Fruit fly (Drosophila melanogaster) whole organism, embryonic: ENCODE measurements around the gene RpL35.
A peak's percentile ranks its signal among the peaks of the same experiment; 100 is the strongest.

Experiments used
- Aef1 ChIP-seq: fragments of 200-800 bp; sonication (Bioruptor generic); IDR thresholded peaks from 3 replicates; pipeline ENCODE4 v1.3.6; 2022; ENCODE audit warnings: missing biosample characterization, missing genetic modification characterization
- Asciz ChIP-seq: fragments of 200-800 bp; sonication (Bioruptor generic); optimal IDR thresholded peaks from 2 replicates; lab custom pipeline; 2017; ENCODE audit warnings: missing biosample characterization, mild to moderate bottlenecking, missing genetic modification characterization, missing genetic modification reagents
- Atf6 ChIP-seq: fragments of 200-800 bp; sonication (Bioruptor generic); IDR thresholded peaks from 2 replicates; pipeline ENCODE4 v1.3.6; 2022; ENCODE audit warnings: missing biosample characterization, missing genetic modification characterization
- BtbVII ChIP-seq: fragments of 200-800 bp; sonication (Bioruptor generic); optimal IDR thresholded peaks from 3 replicates; lab custom pipeline; 2017; ENCODE audit warnings: missing biosample characterization, mild to moderate bottlenecking, missing genetic modification characterization
- CG12155 ChIP-seq: fragments of 200-800 bp; sonication (Bioruptor generic); optimal IDR thresholded peaks from 3 replicates; lab custom pipeline; 2016; ENCODE audit warnings: missing biosample characterization, missing genetic modification characterization
- CG12769 ChIP-seq: fragments of 200-800 bp; sonication (Bioruptor generic); optimal IDR thresholded peaks from 2 replicates; lab custom pipeline; 2019; ENCODE audit warnings: missing biosample characterization, mild to moderate bottlenecking, missing genetic modification characterization, moderate library complexity
- CG13123 ChIP-seq: fragments of 200-800 bp; sonication (Bioruptor generic); optimal IDR thresholded peaks from 2 replicates; lab custom pipeline; 2016; ENCODE audit warnings: missing biosample characterization, missing genetic modification characterization
- CG15269 ChIP-seq: fragments of 200-800 bp; sonication (Bioruptor generic); optimal IDR thresholded peaks from 2 replicates; lab custom pipeline; 2018; ENCODE audit warnings: missing biosample characterization, mild to moderate bottlenecking, missing genetic modification characterization, moderate library complexity
- CG15696 ChIP-seq: fragments of 200-800 bp; sonication (Bioruptor generic); optimal IDR thresholded peaks from 2 replicates; lab custom pipeline; 2019; ENCODE audit warnings: missing biosample characterization, mild to moderate bottlenecking, missing genetic modification characterization, moderate library complexity
- CG17385 ChIP-seq: fragments of 200-800 bp; sonication (Bioruptor generic); optimal IDR thresholded peaks from 3 replicates; lab custom pipeline; 2018; ENCODE audit warnings: missing biosample characterization, mild to moderate bottlenecking, missing genetic modification characterization
- CG2116 ChIP-seq: fragments of 200-800 bp; sonication (Bioruptor generic); optimal IDR thresholded peaks from 3 replicates; lab custom pipeline; 2018; ENCODE audit warnings: missing biosample characterization, mild to moderate bottlenecking, missing genetic modification characterization
- CG32532 ChIP-seq: fragments of 200-800 bp; sonication (Bioruptor generic); IDR thresholded peaks from 2 replicates; pipeline ENCODE4 v1.3.6; 2022; ENCODE audit warnings: missing biosample characterization, missing genetic modification characterization
- CG34422 ChIP-seq: fragments of 200-800 bp; sonication (Bioruptor generic); IDR thresholded peaks from 3 replicates; pipeline ENCODE4 v1.3.6; 2022; ENCODE audit warnings: missing biosample characterization, missing genetic modification characterization
- CG3847 ChIP-seq: fragments of 200-800 bp; sonication (Bioruptor generic); IDR thresholded peaks from 2 replicates; pipeline ENCODE4 v1.3.6; 2022; ENCODE audit warnings: missing biosample characterization, missing genetic modification characterization
- CG42726 ChIP-seq: fragments of 200-800 bp; sonication (Bioruptor generic); IDR thresholded peaks from 2 replicates; pipeline ENCODE4 v1.3.6; 2022; ENCODE audit warnings: missing biosample characterization, missing genetic modification characterization; ENCODE audit not compliant: partially characterized antibody
- CG4328 ChIP-seq: fragments of 200-800 bp; sonication (Bioruptor generic); optimal IDR thresholded peaks from 3 replicates; lab custom pipeline; 2017; ENCODE audit warnings: missing biosample characterization, missing genetic modification reagents, missing genetic modification characterization
- CG5245 ChIP-seq: fragments of 200-800 bp; sonication (Bioruptor generic); optimal IDR thresholded peaks from 3 replicates; lab custom pipeline; 2016; ENCODE audit warnings: missing biosample characterization, missing genetic modification characterization
- CG7357 ChIP-seq: fragments of 200-800 bp; sonication (Bioruptor generic); IDR thresholded peaks from 3 replicates; pipeline ENCODE4 v1.3.6; 2022; ENCODE audit warnings: missing biosample characterization, missing genetic modification characterization
- CG7839 ChIP-seq: fragments of 200-800 bp; sonication (Bioruptor generic); optimal IDR thresholded peaks from 3 replicates; lab custom pipeline; 2018; ENCODE audit warnings: missing biosample characterization, mild to moderate bottlenecking, missing genetic modification characterization, moderate library complexity
- CG7928 ChIP-seq: fragments of 200-800 bp; sonication (Bioruptor generic); optimal IDR thresholded peaks from 2 replicates; lab custom pipeline; 2017; ENCODE audit warnings: missing biosample characterization, mild to moderate bottlenecking, missing genetic modification characterization
- CG9609 ChIP-seq: fragments of 200-800 bp; sonication (Bioruptor generic); optimal IDR thresholded peaks from 3 replicates; lab custom pipeline; 2016; ENCODE audit warnings: missing biosample characterization, missing genetic modification characterization
- Chrac-16 ChIP-seq: fragments of 200-800 bp; sonication (Bioruptor generic); optimal IDR thresholded peaks from 3 replicates; lab custom pipeline; 2016; ENCODE audit warnings: missing biosample characterization, missing genetic modification characterization
- E2f1 ChIP-seq: fragments of 200-800 bp; sonication (Bioruptor generic); IDR thresholded peaks from 2 replicates; pipeline ENCODE4 v1.3.6; 2022; ENCODE audit warnings: missing biosample characterization, missing genetic modification characterization
- E2f2 ChIP-seq: fragments of 200-800 bp; sonication (Bioruptor generic); IDR thresholded peaks from 2 replicates; pipeline ENCODE4 v1.3.6; 2022; ENCODE audit warnings: missing biosample characterization, missing genetic modification characterization
- H2.0 ChIP-seq: fragments of 200-800 bp; sonication (Bioruptor generic); IDR thresholded peaks from 2 replicates; pipeline ENCODE4 v1.3.6; 2022; ENCODE audit warnings: missing biosample characterization, missing genetic modification characterization
- Hey ChIP-seq: fragments of 200-800 bp; sonication (Bioruptor generic); optimal IDR thresholded peaks from 3 replicates; lab custom pipeline; 2018; ENCODE audit warnings: missing biosample characterization, mild to moderate bottlenecking, missing genetic modification characterization
- Hr78 ChIP-seq, 2 experiments: fragments of 200-800 bp in 1 of 2; fragments of >200 bp in 1 of 2; sonication (Bioruptor generic) in 1 of 2; optimal IDR thresholded peaks; 2 replicates each; lab custom pipeline; 2017 to 2019; ENCODE audit warnings: missing biosample characterization in 2 of 2, missing genetic modification characterization in 2 of 2, mild to moderate bottlenecking in 1 of 2, moderate library complexity in 1 of 2
- Mes4 ChIP-seq: fragments of 200-800 bp; sonication (Bioruptor generic); optimal IDR thresholded peaks from 2 replicates; lab custom pipeline; 2016; ENCODE audit warnings: missing biosample characterization, missing genetic modification characterization
- Oaz ChIP-seq: fragments of 200-800 bp; sonication (Bioruptor generic); IDR thresholded peaks from 2 replicates; pipeline ENCODE4 v1.3.6; 2022; ENCODE audit warnings: missing biosample characterization, missing genetic modification characterization
- Ptx1 ChIP-seq: fragments of 200-800 bp; sonication (Bioruptor generic); IDR thresholded peaks from 2 replicates; pipeline ENCODE4 v1.3.6; 2022; ENCODE audit warnings: missing biosample characterization, missing genetic modification characterization
- Sox102F ChIP-seq: fragments of 200-800 bp; sonication (Bioruptor generic); optimal IDR thresholded peaks from 2 replicates; lab custom pipeline; 2018; ENCODE audit warnings: missing biosample characterization, mild to moderate bottlenecking, missing genetic modification characterization, moderate library complexity
- ato ChIP-seq: fragments of 200-800 bp; sonication (Bioruptor generic); IDR thresholded peaks from 2 replicates; pipeline ENCODE4 v1.3.6; 2022; ENCODE audit warnings: missing biosample characterization, missing genetic modification characterization; ENCODE audit not compliant: partially characterized antibody
- btn ChIP-seq: fragments of 200-800 bp; sonication (Bioruptor generic); optimal IDR thresholded peaks from 2 replicates; lab custom pipeline; 2016; ENCODE audit warnings: missing biosample characterization, missing genetic modification characterization
- ci ChIP-seq: fragments of 200-800 bp; sonication (Bioruptor generic); IDR thresholded peaks from 3 replicates; pipeline ENCODE4 v1.3.6; 2022; ENCODE audit warnings: missing biosample characterization, missing genetic modification characterization
- dmrt99B ChIP-seq: fragments of 200-800 bp; sonication (Bioruptor generic); optimal IDR thresholded peaks from 2 replicates; lab custom pipeline; 2018; ENCODE audit warnings: missing biosample characterization, mild to moderate bottlenecking, missing genetic modification characterization, moderate library complexity
- exex ChIP-seq: fragments of 200-800 bp; sonication (Bioruptor generic); optimal IDR thresholded peaks from 4 replicates; lab custom pipeline; 2018; ENCODE audit warnings: missing biosample characterization, mild to moderate bottlenecking, missing genetic modification characterization, moderate library complexity
- gcm ChIP-seq: fragments of 200-800 bp; sonication (Bioruptor generic); optimal IDR thresholded peaks from 2 replicates; lab custom pipeline; 2019; ENCODE audit warnings: missing biosample characterization, mild to moderate bottlenecking, missing genetic modification characterization, moderate library complexity
- her ChIP-seq: fragments of 200-800 bp; sonication (Bioruptor generic); optimal IDR thresholded peaks from 2 replicates; lab custom pipeline; 2016; ENCODE audit warnings: missing biosample characterization, missing genetic modification characterization
- luna ChIP-seq: fragments of 200-800 bp; sonication (Bioruptor generic); optimal IDR thresholded peaks from 2 replicates; lab custom pipeline; 2016; ENCODE audit warnings: missing biosample characterization, missing genetic modification characterization
- nau ChIP-seq: fragments of 200-800 bp; sonication (Bioruptor generic); optimal IDR thresholded peaks from 3 replicates; lab custom pipeline; 2017; ENCODE audit warnings: missing biosample characterization, mild to moderate bottlenecking, missing genetic modification characterization, missing genetic modification reagents
- nerfin-1 ChIP-seq: fragments of 200-800 bp; sonication (Bioruptor generic); optimal IDR thresholded peaks from 3 replicates; lab custom pipeline; 2019; ENCODE audit warnings: missing biosample characterization, mild to moderate bottlenecking, missing genetic modification characterization, moderate library complexity
- nerfin-2 ChIP-seq: fragments of 200-800 bp; sonication (Bioruptor generic); IDR thresholded peaks from 2 replicates; pipeline ENCODE4 v1.3.6; 2022; ENCODE audit warnings: missing biosample characterization, missing genetic modification characterization; ENCODE audit not compliant: partially characterized antibody
- onecut ChIP-seq: fragments of 200-800 bp; sonication (Bioruptor generic); IDR thresholded peaks from 2 replicates; pipeline ENCODE4 v1.3.6; 2022; ENCODE audit warnings: missing biosample characterization, missing genetic modification characterization
- pfk ChIP-seq: fragments of 200-800 bp; sonication (Bioruptor generic); optimal IDR thresholded peaks from 2 replicates; lab custom pipeline; 2018; ENCODE audit warnings: missing biosample characterization, mild to moderate bottlenecking, missing genetic modification characterization, moderate library complexity
- sc ChIP-seq, 3 experiments: fragments of >200 bp in 2 of 3; fragments of 200-800 bp in 1 of 3; sonication (Bioruptor generic) in 1 of 3; optimal IDR thresholded peaks; 2 replicates in 2 of 3; 3 replicates in 1 of 3; lab custom pipeline; 2017; ENCODE audit warnings: mild to moderate bottlenecking in 1 of 3, missing biosample characterization in 1 of 3, missing genetic modification characterization in 1 of 3, missing genetic modification reagents in 1 of 3
- tap ChIP-seq: fragments of 200-800 bp; optimal IDR thresholded peaks from 3 replicates; lab custom pipeline; 2019; ENCODE audit warnings: missing biosample characterization, mild to moderate bottlenecking, missing genetic modification characterization, moderate library complexity
- twi ChIP-seq: fragments of 200-800 bp; optimal IDR thresholded peaks from 2 replicates; lab custom pipeline; 2019; ENCODE audit warnings: missing biosample characterization, mild to moderate bottlenecking, missing genetic modification characterization, moderate library complexity
- tx ChIP-seq: fragments of 200-800 bp; sonication (Bioruptor generic); optimal IDR thresholded peaks from 2 replicates; lab custom pipeline; 2016; ENCODE audit warnings: missing biosample characterization, missing genetic modification characterization
- vnd ChIP-seq: fragments of 200-800 bp; sonication (Bioruptor generic); IDR thresholded peaks from 3 replicates; pipeline ENCODE4 v1.3.6; 2022; ENCODE audit warnings: missing biosample characterization, missing genetic modification characterization; ENCODE audit not compliant: partially characterized antibody
- zfh2 ChIP-seq: fragments of 200-800 bp; sonication (Bioruptor generic); optimal IDR thresholded peaks from 2 replicates; lab custom pipeline; 2016; ENCODE audit warnings: missing biosample characterization, missing genetic modification characterization

RpL35 gene

DNA sequence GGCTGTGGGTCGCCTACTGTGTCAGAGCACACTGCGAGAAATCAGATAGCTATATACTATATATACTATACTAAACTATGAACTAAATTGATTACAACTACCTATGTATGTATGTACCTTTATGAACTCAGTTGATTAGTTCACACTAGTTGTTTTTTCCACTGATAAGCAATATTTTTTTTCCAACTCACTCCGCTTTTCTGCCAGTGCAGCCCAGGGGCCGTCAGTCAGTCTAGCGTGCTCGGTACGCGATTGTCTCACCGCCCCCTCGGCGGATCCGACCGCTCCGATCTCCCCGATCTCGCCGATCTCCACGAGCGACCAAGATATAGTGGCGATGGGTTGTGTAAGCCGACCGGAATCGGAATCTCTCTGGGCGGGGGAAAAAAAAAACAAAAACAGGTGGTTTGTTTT lies 33.7 kb downstream of the RpL35 start (continued):
- TF ChIP-seq CG2116 (GFP tag; lab: Kevin White, UChicago) = no peak
- peak; percentile 88 for TF ChIP-seq Sox102F (GFP tag; lab: Kevin White, UChicago)
- peak; percentile 38 for TF ChIP-seq her (GFP tag; lab: Kevin White, UChicago)
- peak; percentile 89 for TF ChIP-seq BtbVII (GFP tag; lab: Kevin White, UChicago)
- TF ChIP-seq Aef1 (GFP tag; lab: Robert Waterston, UW) = peak; percentile 90
- peak; percentile 92 for TF ChIP-seq CG34422 (GFP tag; lab: Robert Waterston, UW)
- peak; percentile 17 for TF ChIP-seq luna (GFP tag; lab: Kevin White, UChicago)
- TF ChIP-seq exex (tag; lab: Kevin White, UChicago) = peak; percentile 50
- TF ChIP-seq Hey = peak; percentile 14
- TF ChIP-seq Chrac-16 (GFP tag; lab: Kevin White, UChicago) = peak; percentile 64
- TF ChIP-seq CG9609 (GFP tag; lab: Kevin White, UChicago) = peak; percentile 29
- TF ChIP-seq CG3847 (GFP tag; lab: Robert Waterston, UW) = peak; percentile 84
- TF ChIP-seq sc (optimal IDR thresholded peaks at IDR 0.05; lab: Kevin White, UChicago) = no peak
- no peak for TF ChIP-seq sc (GFP tag; optimal IDR thresholded peaks at IDR 0.05; lab: Kevin White, UChicago)
- TF ChIP-seq zfh2 (GFP tag; lab: Kevin White, UChicago) = peak; percentile 47
- TF ChIP-seq CG5245 (GFP tag; lab: Kevin White, UChicago) = peak; percentile 68
- peak; percentile 58 for TF ChIP-seq CG7928 (GFP tag; lab: Kevin White, UChicago)
- TF ChIP-seq ato (GFP tag; lab: Robert Waterston, UW) = no peak
- TF ChIP-seq twi (tag; lab: Kevin White, UChicago) = no peak
- peak; percentile 62 for TF ChIP-seq CG12155 (GFP tag; lab: Kevin White, UChicago)
- peak; percentile 89 for TF ChIP-seq dmrt99B (tag; lab: Kevin White, UChicago)
- no peak for TF ChIP-seq Mes4
- TF ChIP-seq tx (GFP tag; lab: Kevin White, UChicago) = peak; percentile 46
- peak; percentile 69 for TF ChIP-seq CG4328
- peak; percentile 90 for TF ChIP-seq CG7839 (tag; lab: Kevin White, UChicago)
- peak; percentile 66 for TF ChIP-seq E2f2 (GFP tag; lab: Robert Waterston, UW)
- TF ChIP-seq CG7357 (GFP tag; lab: Robert Waterston, UW) = peak; percentile 86
- TF ChIP-seq nerfin-1 (tag; lab: Kevin White, UChicago) = peak; percentile 62
- TF ChIP-seq Hr78 (GFP tag; optimal IDR thresholded peaks at IDR 0.05; lab: Kevin White, UChicago) = peak in 1 of 2 experiments; percentile 32
- peak; percentile 79 for TF ChIP-seq Asciz
- TF ChIP-seq E2f1 (GFP tag; lab: Robert Waterston, UW) = peak; percentile 88
- TF ChIP-seq CG17385 (GFP tag; lab: Kevin White, UChicago) = peak; percentile 73
- no peak for TF ChIP-seq nerfin-2 (GFP tag; lab: Robert Waterston, UW)
- TF ChIP-seq ci = peak; percentile 95
- peak; percentile 92 for TF ChIP-seq CG12769 (tag; lab: Kevin White, UChicago)
- peak; percentile 74 for TF ChIP-seq onecut (GFP tag; lab: Robert Waterston, UW)
- TF ChIP-seq btn (GFP tag; lab: Kevin White, UChicago) = peak; percentile 12
- TF ChIP-seq CG32532 (GFP tag; lab: Robert Waterston, UW) = peak; percentile 96
- peak; percentile 92 for TF ChIP-seq Atf6 (GFP tag; lab: Robert Waterston, UW)
- TF ChIP-seq nau (GFP tag; lab: Kevin White, UChicago) = no peak
- TF ChIP-seq H2.0 = peak; percentile 80
- peak; percentile 84 for TF ChIP-seq CG15269 (tag; lab: Kevin White, UChicago)
- no peak for TF ChIP-seq CG42726 (GFP tag; lab: Robert Waterston, UW)
- no peak for TF ChIP-seq pfk (GFP tag; lab: Kevin White, UChicago)
- TF ChIP-seq CG13123 (GFP tag; lab: Kevin White, UChicago) = no peak
- TF ChIP-seq gcm (GFP tag; lab: Kevin White, UChicago) = peak; percentile 64
- TF ChIP-seq Oaz = peak; percentile 84
- peak; percentile 44 for TF ChIP-seq CG15696 (tag; lab: Kevin White, UChicago)
- TF ChIP-seq vnd (GFP tag; lab: Robert Waterston, UW) = no peak
- peak; percentile 95 for TF ChIP-seq Ptx1 (GFP tag; lab: Robert Waterston, UW)
- peak; percentile 88 for TF ChIP-seq tap (tag; lab: Kevin White, UChicago)
